Worm (Caenorhabditis elegans) whole organism, L3 larva: Measurements from ENCODE around the gene idh-2.

Source experiments
- R02D3.7 ChIP-seq: fragments of 150-350 bp; optimal IDR thresholded peaks from 2 replicates; lab custom pipeline; 2014; ENCODE audit warnings: missing biosample characterization, missing genetic modification characterization
- ZK546.5 ChIP-seq: sonication (generic microtip); optimal IDR thresholded peaks from 2 replicates; lab custom pipeline; 2017; ENCODE audit warnings: missing biosample characterization, missing genetic modification characterization
- aly-2 ChIP-seq: fragments of 150-350 bp; optimal IDR thresholded peaks from 2 replicates; lab custom pipeline; 2014; ENCODE audit warnings: missing biosample characterization, missing genetic modification characterization
- ama-1 ChIP-seq: fragments of 150-350 bp; optimal IDR thresholded peaks from 2 replicates; lab custom pipeline; 2018
- ceh-16 ChIP-seq: sonication (generic microtip); optimal IDR thresholded peaks from 2 replicates; lab custom pipeline; 2017; ENCODE audit warnings: missing biosample characterization, missing genetic modification characterization
- ceh-28 ChIP-seq: fragments of 150-350 bp; optimal IDR thresholded peaks from 2 replicates; lab custom pipeline; 2014; ENCODE audit warnings: missing biosample characterization, missing genetic modification reagents, missing genetic modification characterization
- ceh-82 ChIP-seq: fragments of 150-350 bp; optimal IDR thresholded peaks from 2 replicates; lab custom pipeline; 2014; ENCODE audit warnings: missing biosample characterization, missing genetic modification characterization
- ceh-9 ChIP-seq: sonication (generic microtip); optimal IDR thresholded peaks from 2 replicates; lab custom pipeline; 2018; ENCODE audit warnings: missing biosample characterization, missing genetic modification characterization
- daf-12 ChIP-seq: fragments of 150-350 bp; optimal IDR thresholded peaks from 2 replicates; lab custom pipeline; 2014; ENCODE audit warnings: missing biosample characterization, missing genetic modification reagents, missing genetic modification characterization
- egl-27 ChIP-seq: sonication (generic microtip); optimal IDR thresholded peaks from 4 replicates; lab custom pipeline; 2017; ENCODE audit warnings: missing biosample characterization, missing genetic modification reagents, missing genetic modification characterization
- egl-5 ChIP-seq: fragments of 150-350 bp; optimal IDR thresholded peaks from 2 replicates; lab custom pipeline; 2017; ENCODE audit warnings: missing biosample characterization, missing genetic modification reagents, missing genetic modification characterization, inconsistent platforms
- elt-1 ChIP-seq: fragments of 150-350 bp; optimal IDR thresholded peaks from 2 replicates; lab custom pipeline; 2014; ENCODE audit warnings: missing biosample characterization, missing genetic modification characterization
- elt-2 ChIP-seq: sonication (generic microtip); optimal IDR thresholded peaks from 2 replicates; lab custom pipeline; 2016; ENCODE audit warnings: missing genetic modification reagents, mild to moderate bottlenecking, missing genetic modification characterization, missing compliant biosample characterization
- elt-3 ChIP-seq, 3 experiments: fragments of 150-350 bp in 1 of 3; sonication (generic microtip) in 2 of 3; optimal IDR thresholded peaks; 2 replicates in 2 of 3; 4 replicates in 1 of 3; lab custom pipeline; 2014 to 2017; ENCODE audit warnings: missing biosample characterization in 3 of 3, missing genetic modification characterization in 3 of 3
- eor-1 ChIP-seq, 2 experiments: fragments of 150-350 bp; optimal IDR thresholded peaks; 2 replicates each; lab custom pipeline; 2014 to 2018; ENCODE audit warnings: missing biosample characterization in 2 of 2, missing genetic modification characterization in 2 of 2
- fkh-10 ChIP-seq: sonication (generic microtip); optimal IDR thresholded peaks from 2 replicates; lab custom pipeline; 2017; ENCODE audit warnings: missing biosample characterization, missing genetic modification reagents, missing genetic modification characterization
- fkh-2 ChIP-seq: fragments of 150-350 bp; optimal IDR thresholded peaks from 2 replicates; lab custom pipeline; 2014; ENCODE audit warnings: missing biosample characterization, missing genetic modification reagents, missing genetic modification characterization
- fos-1 ChIP-seq: fragments of 150-350 bp; optimal IDR thresholded peaks from 2 replicates; lab custom pipeline; 2014; ENCODE audit warnings: missing biosample characterization, missing genetic modification characterization
- hmg-11 ChIP-seq: sonication (generic microtip); optimal IDR thresholded peaks from 2 replicates; lab custom pipeline; 2016; ENCODE audit warnings: missing genetic modification characterization, missing compliant biosample characterization
- jun-1 ChIP-seq: fragments of 150-350 bp; optimal IDR thresholded peaks from 2 replicates; lab custom pipeline; 2014; ENCODE audit warnings: missing biosample characterization, missing genetic modification reagents, missing genetic modification characterization
- lin-15B ChIP-seq: fragments of 150-350 bp; optimal IDR thresholded peaks from 2 replicates; lab custom pipeline; 2014; ENCODE audit warnings: missing biosample characterization, missing genetic modification characterization
- lin-39 ChIP-seq: fragments of 150-350 bp; optimal IDR thresholded peaks from 2 replicates; lab custom pipeline; 2018; ENCODE audit warnings: missing biosample characterization, missing genetic modification reagents, missing genetic modification characterization
- lsy-12 ChIP-seq: sonication (generic microtip); optimal IDR thresholded peaks from 2 replicates; lab custom pipeline; 2016; ENCODE audit warnings: mild to moderate bottlenecking, missing genetic modification characterization, missing compliant biosample characterization
- mdl-1 ChIP-seq: fragments of 150-350 bp; optimal IDR thresholded peaks from 2 replicates; lab custom pipeline; 2014; ENCODE audit warnings: missing biosample characterization, missing genetic modification characterization
- mml-1 ChIP-seq: fragments of 150-350 bp; sonication (generic microtip); optimal IDR thresholded peaks from 3 replicates; lab custom pipeline; 2014; ENCODE audit warnings: missing biosample characterization, missing genetic modification characterization
- nfya-1 ChIP-seq: sonication (generic microtip); optimal IDR thresholded peaks from 2 replicates; lab custom pipeline; 2017; ENCODE audit warnings: missing genetic modification characterization, mild to moderate bottlenecking, missing compliant biosample characterization, antibody characterized with exemption, moderate library complexity; ENCODE audit not compliant: insufficient read depth
- nhr-11 ChIP-seq: fragments of 150-350 bp; optimal IDR thresholded peaks from 2 replicates; lab custom pipeline; 2014; ENCODE audit warnings: missing biosample characterization, missing genetic modification characterization
- nhr-12 ChIP-seq: fragments of 150-350 bp; optimal IDR thresholded peaks from 2 replicates; lab custom pipeline; 2014; ENCODE audit warnings: missing biosample characterization, missing genetic modification characterization
- nhr-23 ChIP-seq: fragments of 150-350 bp; optimal IDR thresholded peaks from 2 replicates; lab custom pipeline; 2014; ENCODE audit warnings: missing biosample characterization, missing genetic modification reagents, missing genetic modification characterization
- nhr-237 ChIP-seq: fragments of 150-350 bp; optimal IDR thresholded peaks from 2 replicates; lab custom pipeline; 2014; ENCODE audit warnings: missing biosample characterization, missing genetic modification characterization
- nhr-25 ChIP-seq: sonication (generic microtip); optimal IDR thresholded peaks from 2 replicates; lab custom pipeline; 2017; ENCODE audit warnings: missing biosample characterization, missing genetic modification characterization
- nhr-28 ChIP-seq: fragments of 150-350 bp; optimal IDR thresholded peaks from 2 replicates; lab custom pipeline; 2014; ENCODE audit warnings: missing biosample characterization, missing genetic modification characterization
- nhr-43 ChIP-seq: sonication (generic microtip); optimal IDR thresholded peaks from 2 replicates; lab custom pipeline; 2016; ENCODE audit warnings: mild to moderate bottlenecking, missing genetic modification characterization, missing compliant biosample characterization; ENCODE audit not compliant: poor library complexity, severe bottlenecking
- nhr-67 ChIP-seq: fragments of 150-350 bp; optimal IDR thresholded peaks from 2 replicates; lab custom pipeline; 2014; ENCODE audit warnings: missing biosample characterization, missing genetic modification characterization
- nhr-76 ChIP-seq: fragments of 150-350 bp; sonication (generic microtip); optimal IDR thresholded peaks from 5 replicates; lab custom pipeline; 2014; ENCODE audit warnings: missing biosample characterization, missing genetic modification characterization
- nhr-77 ChIP-seq: fragments of 150-350 bp; optimal IDR thresholded peaks from 2 replicates; lab custom pipeline; 2014; ENCODE audit warnings: missing biosample characterization, missing genetic modification characterization
- pha-4 ChIP-seq: fragments of 150-350 bp; optimal IDR thresholded peaks from 2 replicates; lab custom pipeline; 2014; ENCODE audit warnings: missing biosample characterization, missing genetic modification reagents, missing genetic modification characterization
- pqm-1 ChIP-seq: fragments of 150-350 bp; optimal IDR thresholded peaks from 2 replicates; lab custom pipeline; 2017; ENCODE audit warnings: missing biosample characterization, missing genetic modification characterization, inconsistent platforms
- sea-2 ChIP-seq: fragments of 150-350 bp; sonication (generic microtip); optimal IDR thresholded peaks from 4 replicates; lab custom pipeline; 2014; ENCODE audit warnings: missing biosample characterization, missing genetic modification reagents, missing genetic modification characterization
- skn-1 ChIP-seq: fragments of 150-350 bp; optimal IDR thresholded peaks from 2 replicates; lab custom pipeline; 2014; ENCODE audit warnings: missing biosample characterization, missing genetic modification characterization
- snpc-4 ChIP-seq: fragments of 150-350 bp; optimal IDR thresholded peaks from 2 replicates; lab custom pipeline; 2014; ENCODE audit warnings: missing biosample characterization, missing genetic modification characterization
- tbx-2 ChIP-seq: sonication (generic microtip); optimal IDR thresholded peaks from 2 replicates; lab custom pipeline; 2016; ENCODE audit warnings: mild to moderate bottlenecking, missing genetic modification characterization, missing compliant biosample characterization
- unc-39 ChIP-seq: sonication (generic microtip); optimal IDR thresholded peaks from 4 replicates; lab custom pipeline; 2017; ENCODE audit warnings: missing biosample characterization, missing genetic modification characterization
- unc-62 ChIP-seq: fragments of 150-350 bp; sonication (generic microtip); optimal IDR thresholded peaks from 4 replicates; lab custom pipeline; 2014; ENCODE audit warnings: missing biosample characterization, missing genetic modification reagents, missing genetic modification characterization
- zag-1 ChIP-seq: fragments of 150-350 bp; optimal IDR thresholded peaks from 2 replicates; lab custom pipeline; 2014; ENCODE audit warnings: missing biosample characterization, missing genetic modification characterization
- ztf-11 ChIP-seq: fragments of 150-350 bp; optimal IDR thresholded peaks from 2 replicates; lab custom pipeline; 2014; ENCODE audit warnings: missing biosample characterization, missing genetic modification characterization
- ztf-4 ChIP-seq: fragments of 150-350 bp; optimal IDR thresholded peaks from 2 replicates; lab custom pipeline; 2014; ENCODE audit warnings: missing biosample characterization, missing genetic modification characterization

Gene idh-2

ce11 chrX:11203773-11204172 lies 12.0 kb upstream of the idh-2 start, which contains the start of gene C34F6.11:
TSS of gene C34F6.11 (minus strand) at chrX:11203932.
- peak; percentile 2 for TF ChIP-seq pha-4
- TF ChIP-seq elt-2 (tag; lab: Kevin White, UChicago): peak; percentile 70
- TF ChIP-seq fkh-10 (GFP tag; lab: Kevin White, UChicago): no peak
- peak; percentile 52 for TF ChIP-seq pqm-1
- TF ChIP-seq snpc-4 (tag; lab: Kevin White, UChicago): no peak

- TF ChIP-seq lsy-12 (peak; percentile 74), daf-12 (tag; lab: Kevin White, UChicago) (no peak), ceh-16 (tag; lab: Kevin White, UChicago) (no peak), mml-1 (tag; lab: Kevin White, UChicago) (no peak), snpc-4 (tag; lab: Kevin White, UChicago) (peak; percentile 54), lin-39 (tag; lab: Kevin White, UChicago) (peak; percentile 34), nhr-67 (no peak), egl-5 (tag; lab: Kevin White, UChicago) (peak; percentile 53), jun-1 (tag; lab: Kevin White, UChicago) (peak; percentile 90), mdl-1 (no peak), ceh-9 (tag; lab: Kevin White, UChicago) (no peak), ztf-4 (tag; lab: Kevin White, UChicago) (peak; percentile 7), nhr-77 (tag; lab: Kevin White, UChicago) (peak; percentile 55), aly-2 (no peak), ama-1 (no peak), zag-1 (no peak), unc-39 (no peak), nhr-25 (peak; percentile 89), elt-1 (peak; percentile 6), tbx-2 (tag; lab: Kevin White, UChicago) (peak; percentile 88), sea-2 (GFP tag; lab: Kevin White, UChicago) (no peak), nfya-1 (tag; lab: Kevin White, UChicago) (peak; percentile 85), fkh-2 (tag; lab: Kevin White, UChicago) (no peak), nhr-23 (tag; lab: Kevin White, UChicago) (peak; percentile 93), nhr-43 (tag; lab: Kevin White, UChicago) (peak; percentile 84), ceh-28 (tag; lab: Kevin White, UChicago) (peak; percentile 82), nhr-12 (tag; lab: Kevin White, UChicago) (no peak), egl-27 (tag; lab: Kevin White, UChicago) (no peak), nhr-237 (no peak), skn-1 (tag; lab: Kevin White, UChicago) (peak; percentile 54), R02D3.7 (tag; lab: Kevin White, UChicago) (peak; percentile 52), eor-1 (tag; optimal IDR thresholded peaks at IDR 0.05; lab: Kevin White, UChicago) (no peak), hmg-11 (tag; lab: Kevin White, UChicago) (peak; percentile 84), lin-15B (tag; lab: Kevin White, UChicago) (peak; percentile 52), fos-1 (tag; lab: Kevin White, UChicago) (no peak), ztf-11 (tag; lab: Kevin White, UChicago) (no peak), nhr-28 (tag; lab: Kevin White, UChicago) (no peak), nhr-76 (no peak), elt-2 (tag; lab: Kevin White, UChicago) (peak; percentile 80), ZK546.5 (no peak), pha-4 (peak; percentile 96), fkh-10 (GFP tag; lab: Kevin White, UChicago) (no peak), pqm-1 (peak; percentile 62), nhr-11 (tag; lab: Kevin White, UChicago) (peak; percentile 25), unc-62 (GFP tag; lab: Kevin White, UChicago) (no peak), ceh-82 (peak; percentile 45), elt-3 (tag; optimal IDR thresholded peaks at IDR 0.05; lab: Kevin White, UChicago) (peak in 1 of 3 experiments; percentile 18)
These were observed 8.8 kb upstream of the idh-2 start, which contains the start of gene hst-2 for ce11 chrX:11206953-11207352. TSS of gene hst-2 (minus strand) at chrX:11207155.
